Fruit fly (Drosophila melanogaster) whole organism, embryonic: Measurements from ENCODE around the gene cni.

Source experiments
- ATbp ChIP-seq: fragments of 200-800 bp; sonication (Bioruptor generic); optimal IDR thresholded peaks from 2 replicates; lab custom pipeline; 2017; ENCODE audit warnings: missing biosample characterization, mild to moderate bottlenecking, missing genetic modification characterization, missing genetic modification reagents
- Awh ChIP-seq: fragments of 200-800 bp; sonication (Bioruptor generic); IDR thresholded peaks from 2 replicates; pipeline ENCODE4, ENCODE4 v1.3.6; 2022; ENCODE audit warnings: missing biosample characterization, missing genetic modification characterization
- CG10147 ChIP-seq: fragments of 200-800 bp; sonication (Bioruptor generic); optimal IDR thresholded peaks from 2 replicates; lab custom pipeline; 2019; ENCODE audit warnings: missing biosample characterization, mild to moderate bottlenecking, missing genetic modification characterization, moderate library complexity
- CG11723 ChIP-seq: fragments of 200-800 bp; sonication (Bioruptor generic); optimal IDR thresholded peaks from 2 replicates; lab custom pipeline; 2017; ENCODE audit warnings: missing biosample characterization, mild to moderate bottlenecking, missing genetic modification characterization
- CG12155 ChIP-seq: fragments of 200-800 bp; sonication (Bioruptor generic); optimal IDR thresholded peaks from 3 replicates; lab custom pipeline; 2016; ENCODE audit warnings: missing biosample characterization, missing genetic modification characterization
- CG12744 ChIP-seq: fragments of 200-800 bp; sonication (Bioruptor generic); optimal IDR thresholded peaks from 2 replicates; lab custom pipeline; 2016; ENCODE audit warnings: missing biosample characterization, missing genetic modification characterization
- CG12942 ChIP-seq: fragments of 200-800 bp; sonication (Bioruptor generic); optimal IDR thresholded peaks from 3 replicates; lab custom pipeline; 2016; ENCODE audit warnings: missing biosample characterization, missing genetic modification characterization
- CG15696 ChIP-seq: fragments of 200-800 bp; sonication (Bioruptor generic); optimal IDR thresholded peaks from 2 replicates; lab custom pipeline; 2019; ENCODE audit warnings: missing biosample characterization, mild to moderate bottlenecking, missing genetic modification characterization, moderate library complexity
- CG17385 ChIP-seq: fragments of 200-800 bp; sonication (Bioruptor generic); optimal IDR thresholded peaks from 3 replicates; lab custom pipeline; 2018; ENCODE audit warnings: missing biosample characterization, mild to moderate bottlenecking, missing genetic modification characterization
- CG2116 ChIP-seq: fragments of 200-800 bp; sonication (Bioruptor generic); optimal IDR thresholded peaks from 3 replicates; lab custom pipeline; 2018; ENCODE audit warnings: missing biosample characterization, mild to moderate bottlenecking, missing genetic modification characterization
- CG32767 ChIP-seq: fragments of 200-800 bp; sonication (Bioruptor generic); IDR thresholded peaks from 2 replicates; pipeline ENCODE4 v1.3.6; 2022; ENCODE audit warnings: missing biosample characterization, missing genetic modification characterization
- CG3281 ChIP-seq: fragments of 200-800 bp; sonication (Bioruptor generic); optimal IDR thresholded peaks from 3 replicates; lab custom pipeline; 2017; ENCODE audit warnings: missing biosample characterization, mild to moderate bottlenecking, missing genetic modification characterization
- CG4360 ChIP-seq: fragments of 200-800 bp; sonication (Bioruptor generic); IDR thresholded peaks from 2 replicates; pipeline ENCODE4 v1.3.6; 2022; ENCODE audit warnings: missing biosample characterization, missing genetic modification characterization
- CG4424 ChIP-seq: fragments of 200-800 bp; sonication (Bioruptor generic); optimal IDR thresholded peaks from 3 replicates; lab custom pipeline; 2016; ENCODE audit warnings: missing biosample characterization, missing genetic modification characterization
- CG6689 ChIP-seq: fragments of 200-800 bp; sonication (Bioruptor generic); IDR thresholded peaks from 2 replicates; pipeline ENCODE4 v1.3.6; 2022; ENCODE audit warnings: missing biosample characterization, missing genetic modification characterization
- CG6791 ChIP-seq: fragments of 200-800 bp; sonication (Bioruptor generic); IDR thresholded peaks from 3 replicates; pipeline ENCODE4 v1.3.6; 2022; ENCODE audit warnings: missing biosample characterization, missing genetic modification characterization; ENCODE audit not compliant: partially characterized antibody
- CG7963 ChIP-seq: fragments of 200-800 bp; sonication (Bioruptor generic); IDR thresholded peaks from 3 replicates; pipeline ENCODE4 v1.3.6; 2022; ENCODE audit warnings: missing biosample characterization, missing genetic modification characterization; ENCODE audit not compliant: partially characterized antibody
- CG8478 ChIP-seq: fragments of >200 bp; optimal IDR thresholded peaks from 2 replicates; lab custom pipeline; 2018
- Dad ChIP-seq: fragments of 200-800 bp; sonication (Bioruptor generic); optimal IDR thresholded peaks from 3 replicates; lab custom pipeline; 2016; ENCODE audit warnings: missing biosample characterization, missing genetic modification characterization
- Dbx ChIP-seq: fragments of 200-800 bp; sonication (Bioruptor generic); IDR thresholded peaks from 3 replicates; pipeline ENCODE4 v1.3.6; 2022; ENCODE audit warnings: missing biosample characterization, missing genetic modification characterization
- Deaf1 ChIP-seq: fragments of 200-800 bp; optimal IDR thresholded peaks from 3 replicates; lab custom pipeline; 2019; ENCODE audit warnings: missing biosample characterization, mild to moderate bottlenecking, missing genetic modification characterization, moderate library complexity
- Dek ChIP-seq: fragments of 200-800 bp; sonication (Bioruptor generic); optimal IDR thresholded peaks from 3 replicates; lab custom pipeline; 2019; ENCODE audit warnings: missing biosample characterization, mild to moderate bottlenecking, missing genetic modification characterization, moderate library complexity
- Dip2 ChIP-seq: fragments of 200-800 bp; sonication (Bioruptor generic); IDR thresholded peaks from 2 replicates; pipeline ENCODE4 v1.3.6; 2022; ENCODE audit warnings: missing biosample characterization, missing genetic modification characterization
- ERR ChIP-seq: fragments of 200-800 bp; sonication (Bioruptor generic); optimal IDR thresholded peaks from 2 replicates; lab custom pipeline; 2016; ENCODE audit warnings: missing biosample characterization, missing genetic modification characterization
- Fer1 ChIP-seq: fragments of 200-800 bp; sonication (Bioruptor generic); optimal IDR thresholded peaks from 2 replicates; lab custom pipeline; 2017; ENCODE audit warnings: missing biosample characterization, mild to moderate bottlenecking, missing genetic modification characterization
- Fer2 ChIP-seq: fragments of 200-800 bp; sonication (Bioruptor generic); optimal IDR thresholded peaks from 2 replicates; lab custom pipeline; 2018; ENCODE audit warnings: missing biosample characterization, mild to moderate bottlenecking, missing genetic modification characterization, moderate library complexity
- HHEX ChIP-seq: fragments of 200-800 bp; sonication (Bioruptor generic); optimal IDR thresholded peaks from 3 replicates; lab custom pipeline; 2017; ENCODE audit warnings: missing biosample characterization, mild to moderate bottlenecking, missing genetic modification characterization, missing genetic modification reagents
- HLHmδ ChIP-seq: fragments of 200-800 bp; sonication (Bioruptor generic); optimal IDR thresholded peaks from 2 replicates; lab custom pipeline; 2018; ENCODE audit warnings: missing biosample characterization, mild to moderate bottlenecking, missing genetic modification characterization, moderate library complexity
- Hand ChIP-seq: fragments of 200-800 bp; sonication (Bioruptor generic); optimal IDR thresholded peaks from 2 replicates; lab custom pipeline; 2017; ENCODE audit warnings: mild to moderate bottlenecking, missing biosample characterization, missing genetic modification reagents, missing genetic modification characterization
- Hey ChIP-seq: fragments of 200-800 bp; sonication (Bioruptor generic); optimal IDR thresholded peaks from 3 replicates; lab custom pipeline; 2018; ENCODE audit warnings: missing biosample characterization, mild to moderate bottlenecking, missing genetic modification characterization
- Lim3 ChIP-seq: fragments of 200-800 bp; sonication (Bioruptor generic); IDR thresholded peaks from 2 replicates; pipeline ENCODE4 v1.3.6; 2022; ENCODE audit warnings: missing biosample characterization, missing genetic modification characterization
- Mad ChIP-seq: fragments of 200-800 bp; sonication (Bioruptor generic); optimal IDR thresholded peaks from 2 replicates; lab custom pipeline; 2016; ENCODE audit warnings: missing biosample characterization, missing genetic modification characterization
- Max ChIP-seq: fragments of 200-800 bp; sonication (Bioruptor generic); optimal IDR thresholded peaks from 2 replicates; lab custom pipeline; 2016; ENCODE audit warnings: missing biosample characterization, mild to moderate bottlenecking, missing genetic modification characterization
- Sin3A ChIP-seq: fragments of >200 bp; optimal IDR thresholded peaks from 2 replicates; lab custom pipeline; 2018
- Taf1 ChIP-seq: fragments of 200-800 bp; sonication (Bioruptor generic); IDR thresholded peaks from 2 replicates; pipeline ENCODE4 v1.3.6; 2022; ENCODE audit warnings: missing biosample characterization, missing genetic modification characterization
- ab ChIP-seq: fragments of 200-800 bp; sonication (Bioruptor generic); optimal IDR thresholded peaks from 2 replicates; lab custom pipeline; 2016; ENCODE audit warnings: missing biosample characterization, missing genetic modification characterization
- bowl ChIP-seq: fragments of 200-800 bp; sonication (Bioruptor generic); IDR thresholded peaks from 2 replicates; pipeline ENCODE4 v1.3.6; 2022; ENCODE audit warnings: missing biosample characterization, missing genetic modification characterization
- ci ChIP-seq: fragments of 200-800 bp; sonication (Bioruptor generic); IDR thresholded peaks from 3 replicates; pipeline ENCODE4 v1.3.6; 2022; ENCODE audit warnings: missing biosample characterization, missing genetic modification characterization
- fd96Cb ChIP-seq: fragments of 200-800 bp; sonication (Bioruptor generic); optimal IDR thresholded peaks from 2 replicates; lab custom pipeline; 2018; ENCODE audit warnings: missing biosample characterization, mild to moderate bottlenecking, missing genetic modification characterization, moderate library complexity
- lab ChIP-seq: fragments of 200-800 bp; sonication (Bioruptor generic); optimal IDR thresholded peaks from 3 replicates; lab custom pipeline; 2017; ENCODE audit warnings: missing biosample characterization, missing genetic modification characterization, mild to moderate bottlenecking, moderate library complexity, missing genetic modification reagents
- lola ChIP-seq, 3 experiments: fragments of >200 bp in 2 of 3; fragments of 200-800 bp in 1 of 3; sonication (Bioruptor generic) in 1 of 3; optimal IDR thresholded peaks; 2 replicates each; lab custom pipeline; 2017 to 2019; ENCODE audit warnings: missing biosample characterization in 3 of 3, missing genetic modification characterization in 3 of 3, mild to moderate bottlenecking in 1 of 3, moderate library complexity in 1 of 3
- pb ChIP-seq: fragments of 200-800 bp; sonication (Bioruptor generic); optimal IDR thresholded peaks from 3 replicates; lab custom pipeline; 2016; ENCODE audit warnings: missing biosample characterization, missing genetic modification characterization
- rib ChIP-seq: fragments of 200-800 bp; sonication (Bioruptor generic); IDR thresholded peaks from 2 replicates; pipeline ENCODE4 v1.3.6; 2022; ENCODE audit warnings: missing biosample characterization, missing genetic modification characterization
- sc ChIP-seq, 3 experiments: fragments of >200 bp in 2 of 3; fragments of 200-800 bp in 1 of 3; sonication (Bioruptor generic) in 1 of 3; optimal IDR thresholded peaks; 2 replicates in 2 of 3; 3 replicates in 1 of 3; lab custom pipeline; 2017; ENCODE audit warnings: mild to moderate bottlenecking in 1 of 3, missing biosample characterization in 1 of 3, missing genetic modification characterization in 1 of 3, missing genetic modification reagents in 1 of 3
- slou ChIP-seq: fragments of 200-800 bp; sonication (Bioruptor generic); optimal IDR thresholded peaks from 3 replicates; lab custom pipeline; 2016; ENCODE audit warnings: missing biosample characterization, missing genetic modification characterization
- slp2 ChIP-seq: fragments of 200-800 bp; sonication (Bioruptor generic); optimal IDR thresholded peaks from 2 replicates; lab custom pipeline; 2016; ENCODE audit warnings: missing biosample characterization, missing genetic modification characterization
- sna ChIP-seq: fragments of 200-800 bp; sonication (Bioruptor generic); IDR thresholded peaks from 2 replicates; pipeline ENCODE4 v1.3.6; 2022; ENCODE audit warnings: missing biosample characterization, missing genetic modification characterization; ENCODE audit not compliant: partially characterized antibody
- tio ChIP-seq: fragments of 200-800 bp; sonication (Bioruptor generic); optimal IDR thresholded peaks from 2 replicates; lab custom pipeline; 2017; ENCODE audit warnings: missing biosample characterization, missing genetic modification characterization, inconsistent platforms
- vnd ChIP-seq: fragments of 200-800 bp; sonication (Bioruptor generic); IDR thresholded peaks from 3 replicates; pipeline ENCODE4 v1.3.6; 2022; ENCODE audit warnings: missing biosample characterization, missing genetic modification characterization; ENCODE audit not compliant: partially characterized antibody
- yki ChIP-seq: fragments of >200 bp; optimal IDR thresholded peaks from 3 replicates; lab custom pipeline; 2018
- zf30C ChIP-seq: fragments of 200-800 bp; sonication (Bioruptor generic); optimal IDR thresholded peaks from 3 replicates; lab custom pipeline; 2018; ENCODE audit warnings: missing biosample characterization, mild to moderate bottlenecking, missing genetic modification characterization

The cni gene

DNA sequence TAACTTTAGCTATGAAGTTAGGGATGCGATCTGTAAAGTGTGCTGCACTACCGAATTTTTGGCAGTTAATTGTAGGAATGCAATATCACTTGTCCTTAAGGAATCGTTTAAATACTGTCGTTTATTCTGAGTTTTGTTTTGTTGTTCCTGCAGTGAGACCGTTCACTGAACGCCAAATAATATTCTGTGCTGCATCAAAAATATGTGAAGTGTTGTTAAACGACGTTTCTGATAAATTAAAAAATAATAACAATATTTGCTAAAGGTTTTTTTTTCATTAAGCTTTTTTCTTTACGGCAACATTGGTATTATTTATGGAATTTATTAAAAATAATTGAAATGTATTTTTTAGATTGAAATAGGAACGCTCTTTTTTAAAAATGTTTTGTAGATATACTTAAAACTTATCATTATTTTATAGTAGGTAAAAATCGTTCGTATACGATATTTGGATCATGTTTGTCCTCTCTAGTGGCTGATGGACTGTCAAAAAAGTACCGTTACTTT is 7.7 kb downstream of the cni start, which contains the start of gene GMF (continued):
- TF ChIP-seq ATbp (GFP tag; lab: Kevin White, UChicago) (no peak), sna (GFP tag; lab: Robert Waterston, UW) (no peak), CG11723 (GFP tag; lab: Kevin White, UChicago) (no peak), bowl (GFP tag; lab: Robert Waterston, UW) (no peak), Mad (GFP tag; lab: Kevin White, UChicago) (no peak), Awh (GFP tag; lab: Robert Waterston, UW) (no peak), Hey (tag; lab: Kevin White, UChicago) (no peak), rib (no peak), CG12744 (no peak), Lim3 (GFP tag; lab: Robert Waterston, UW) (no peak), slp2 (no peak), HHEX (GFP tag; lab: Kevin White, UChicago) (no peak), Sin3A (lab: Kevin White, UChicago) (no peak), CG3281 (GFP tag; lab: Kevin White, UChicago) (peak; percentile 6), ci (GFP tag; lab: Robert Waterston, UW) (no peak), CG12942 (GFP tag; lab: Kevin White, UChicago) (no peak), ERR (GFP tag; lab: Kevin White, UChicago) (no peak), CG8478 (lab: Kevin White, UChicago) (no peak), CG10147 (GFP tag; lab: Kevin White, UChicago) (peak; percentile 48), Dbx (GFP tag; lab: Robert Waterston, UW) (0 out of 3 replicates have a peak, but pooled peaks have one; percentile 11), HLHmδ (GFP tag; lab: Kevin White, UChicago) (no peak), vnd (GFP tag; lab: Robert Waterston, UW) (no peak), CG2116 (GFP tag; lab: Kevin White, UChicago) (peak; percentile 62), sc (optimal IDR thresholded peaks at IDR 0.05; lab: Kevin White, UChicago) (no peak), sc (GFP tag; optimal IDR thresholded peaks at IDR 0.05; lab: Kevin White, UChicago) (no peak), Hand (no peak), slou (GFP tag; lab: Kevin White, UChicago) (no peak), CG7963 (GFP tag; lab: Robert Waterston, UW) (no peak), ab (GFP tag; lab: Kevin White, UChicago) (no peak), tio (no peak), CG4424 (GFP tag; lab: Kevin White, UChicago) (peak; percentile 48), Taf1 (no peak), Fer2 (tag; lab: Kevin White, UChicago) (no peak), CG6689 (no peak), CG32767 (GFP tag; lab: Robert Waterston, UW) (no peak), lab (peak; percentile 52), CG12155 (GFP tag; lab: Kevin White, UChicago) (peak; percentile 20), lola (GFP tag; optimal IDR thresholded peaks at IDR 0.05; lab: Kevin White, UChicago) (peak in 1 of 3 experiments; percentile 62), pb (GFP tag; lab: Kevin White, UChicago) (no peak), Max (GFP tag; lab: Kevin White, UChicago) (peak; percentile 46), CG6791 (no peak), Dek (tag; lab: Kevin White, UChicago) (no peak), CG17385 (GFP tag; lab: Kevin White, UChicago) (peak; percentile 38), fd96Cb (tag; lab: Kevin White, UChicago) (peak; percentile 33), Fer1 (GFP tag; lab: Kevin White, UChicago) (peak; percentile 2), zf30C (no peak), yki (no peak), Dad (GFP tag; lab: Kevin White, UChicago) (no peak), Dip2 (no peak), Deaf1 (tag; lab: Kevin White, UChicago) (no peak), CG15696 (tag; lab: Kevin White, UChicago) (peak; percentile 46), CG4360 (no peak)
